Worm (Caenorhabditis elegans) whole organism, late embryonic: Measurements from ENCODE around the gene bud-13.

Experiments used
- C38D4.7 ChIP-seq: fragments of 200-800 bp; sonication (Bioruptor generic); optimal IDR thresholded peaks from 2 replicates; lab custom pipeline; 2018; ENCODE audit warnings: mild to moderate bottlenecking, missing genetic modification characterization, moderate library complexity, missing compliant biosample characterization
- F13H6.1 ChIP-seq: sonication (generic microtip); optimal IDR thresholded peaks from 2 replicates; lab custom pipeline; 2016; ENCODE audit warnings: missing genetic modification characterization, missing compliant biosample characterization
- T23F11.4 ChIP-seq: fragments of 200-800 bp; sonication (Bioruptor generic); optimal IDR thresholded peaks from 2 replicates; lab custom pipeline; 2018; ENCODE audit warnings: mild to moderate bottlenecking, missing genetic modification characterization, missing compliant biosample characterization
- Y22D7AL.16 ChIP-seq: sonication (generic microtip); optimal IDR thresholded peaks from 2 replicates; lab custom pipeline; 2016; ENCODE audit warnings: missing genetic modification characterization, missing compliant biosample characterization
- ahr-1 ChIP-seq: sonication (generic microtip); optimal IDR thresholded peaks from 2 replicates; lab custom pipeline; 2016; ENCODE audit warnings: missing genetic modification characterization, missing compliant biosample characterization
- ceh-14 ChIP-seq: sonication (generic microtip); optimal IDR thresholded peaks from 2 replicates; lab custom pipeline; 2016; ENCODE audit warnings: missing genotype, missing genetic modification characterization, missing compliant biosample characterization
- ceh-18 ChIP-seq: sonication (generic microtip); optimal IDR thresholded peaks from 2 replicates; lab custom pipeline; 2016; ENCODE audit warnings: missing genetic modification characterization, missing compliant biosample characterization
- ceh-19 ChIP-seq: fragments of 200-800 bp; sonication (Bioruptor generic); optimal IDR thresholded peaks from 2 replicates; lab custom pipeline; 2018; ENCODE audit warnings: mild to moderate bottlenecking, missing genetic modification characterization, missing compliant biosample characterization
- ceh-2 ChIP-seq: sonication (generic microtip); optimal IDR thresholded peaks from 2 replicates; lab custom pipeline; 2016; ENCODE audit warnings: missing genotype, missing genetic modification characterization, missing compliant biosample characterization
- ceh-22 ChIP-seq: sonication (generic microtip); optimal IDR thresholded peaks from 2 replicates; lab custom pipeline; 2017; ENCODE audit warnings: missing biosample characterization, missing genetic modification characterization
- ceh-24 ChIP-seq: sonication (generic microtip); optimal IDR thresholded peaks from 2 replicates; lab custom pipeline; 2016; ENCODE audit warnings: mild to moderate bottlenecking, missing genetic modification characterization, missing compliant biosample characterization
- ceh-31 ChIP-seq: sonication (generic microtip); optimal IDR thresholded peaks from 2 replicates; lab custom pipeline; 2016; ENCODE audit warnings: missing genetic modification characterization, missing compliant biosample characterization
- ceh-48 ChIP-seq: sonication (generic microtip); optimal IDR thresholded peaks from 2 replicates; lab custom pipeline; 2016; ENCODE audit warnings: missing genetic modification characterization, inconsistent platforms, missing compliant biosample characterization
- ceh-9 ChIP-seq: sonication (generic microtip); optimal IDR thresholded peaks from 2 replicates; lab custom pipeline; 2016; ENCODE audit warnings: mild to moderate bottlenecking, missing genetic modification characterization, inconsistent platforms, missing compliant biosample characterization
- dve-1 ChIP-seq: sonication (generic microtip); optimal IDR thresholded peaks from 2 replicates; lab custom pipeline; 2017; ENCODE audit warnings: antibody characterized with exemption, mild to moderate bottlenecking, missing genetic modification characterization, missing compliant biosample characterization
- elt-2 ChIP-seq: sonication (generic microtip); optimal IDR thresholded peaks from 2 replicates; lab custom pipeline; 2016; ENCODE audit warnings: missing genetic modification reagents, missing genetic modification characterization, missing compliant biosample characterization
- ets-4 ChIP-seq: sonication (generic microtip); optimal IDR thresholded peaks from 2 replicates; lab custom pipeline; 2016; ENCODE audit warnings: missing genetic modification characterization, missing compliant biosample characterization
- fax-1 ChIP-seq: sonication (generic microtip); optimal IDR thresholded peaks from 2 replicates; lab custom pipeline; 2016; ENCODE audit warnings: missing genotype, missing genetic modification characterization, missing compliant biosample characterization
- fkh-6 ChIP-seq: sonication (generic microtip); optimal IDR thresholded peaks from 2 replicates; lab custom pipeline; 2016; ENCODE audit warnings: missing genetic modification characterization, missing compliant biosample characterization
- hlh-13 ChIP-seq: fragments of 200-800 bp; sonication (Bioruptor generic); optimal IDR thresholded peaks from 2 replicates; lab custom pipeline; 2018; ENCODE audit warnings: mild to moderate bottlenecking, missing genetic modification characterization, missing compliant biosample characterization
- hlh-15 ChIP-seq: sonication (generic microtip); optimal IDR thresholded peaks from 2 replicates; lab custom pipeline; 2016; ENCODE audit warnings: missing genetic modification characterization, missing compliant biosample characterization
- hlh-6 ChIP-seq: sonication (generic microtip); optimal IDR thresholded peaks from 2 replicates; lab custom pipeline; 2016; ENCODE audit warnings: missing genotype, missing genetic modification characterization, missing compliant biosample characterization
- hlh-8 ChIP-seq: sonication (generic microtip); optimal IDR thresholded peaks from 2 replicates; lab custom pipeline; 2016; ENCODE audit warnings: missing genotype, missing genetic modification characterization, missing compliant biosample characterization
- lim-6 ChIP-seq: sonication (generic microtip); optimal IDR thresholded peaks from 2 replicates; lab custom pipeline; 2016; ENCODE audit warnings: missing genetic modification characterization, missing compliant biosample characterization
- mec-3 ChIP-seq: sonication (generic microtip); optimal IDR thresholded peaks from 2 replicates; lab custom pipeline; 2016; ENCODE audit warnings: borderline replicate concordance, missing genetic modification characterization, missing compliant biosample characterization
- nfya-1 ChIP-seq: sonication (generic microtip); optimal IDR thresholded peaks from 2 replicates; lab custom pipeline; 2017; ENCODE audit warnings: missing genetic modification characterization, mild to moderate bottlenecking, missing compliant biosample characterization, antibody characterized with exemption, moderate library complexity
- nhr-11 ChIP-seq: fragments of 150-350 bp; optimal IDR thresholded peaks from 2 replicates; lab custom pipeline; 2014; ENCODE audit warnings: missing biosample characterization, missing genetic modification characterization
- npax-4 ChIP-seq: sonication (generic microtip); optimal IDR thresholded peaks from 2 replicates; lab custom pipeline; 2016; ENCODE audit warnings: missing genetic modification characterization, missing compliant biosample characterization
- pag-3 ChIP-seq: sonication (generic microtip); optimal IDR thresholded peaks from 2 replicates; lab custom pipeline; 2016; ENCODE audit warnings: missing compliant biosample characterization, missing genetic modification characterization, borderline replicate concordance
- pat-9 ChIP-seq: fragments of 200-800 bp; sonication (Bioruptor generic); optimal IDR thresholded peaks from 2 replicates; lab custom pipeline; 2018; ENCODE audit warnings: mild to moderate bottlenecking, missing genetic modification characterization, moderate library complexity, missing compliant biosample characterization
- pax-1 ChIP-seq: fragments of 150-350 bp; optimal IDR thresholded peaks from 2 replicates; lab custom pipeline; 2014; ENCODE audit warnings: missing biosample characterization, missing genetic modification characterization
- pqm-1 ChIP-seq: sonication (generic microtip); optimal IDR thresholded peaks from 2 replicates; lab custom pipeline; 2016; ENCODE audit warnings: missing genetic modification characterization, missing compliant biosample characterization
- pros-1 ChIP-seq: fragments of 150-350 bp; optimal IDR thresholded peaks from 2 replicates; lab custom pipeline; 2014; ENCODE audit warnings: missing biosample characterization, missing genetic modification reagents, missing genetic modification characterization
- rnt-1 ChIP-seq: sonication (generic microtip); optimal IDR thresholded peaks from 2 replicates; lab custom pipeline; 2016; ENCODE audit warnings: missing genetic modification characterization, missing compliant biosample characterization
- sdc-2 ChIP-seq: sonication (generic microtip); optimal IDR thresholded peaks from 2 replicates; lab custom pipeline; 2016; ENCODE audit warnings: missing genotype, missing genetic modification characterization, missing compliant biosample characterization
- sox-2 ChIP-seq: fragments of 200-800 bp; sonication (Bioruptor generic); IDR thresholded peaks from 2 replicates; pipeline ENCODE4 v1.3.6; 2022; ENCODE audit warnings: missing genetic modification reagents, missing genetic modification characterization, missing compliant biosample characterization
- sox-4 ChIP-seq: sonication (generic microtip); optimal IDR thresholded peaks from 2 replicates; lab custom pipeline; 2017; ENCODE audit warnings: mild to moderate bottlenecking, missing genetic modification characterization, inconsistent platforms, missing compliant biosample characterization
- syd-9 ChIP-seq: sonication (generic microtip); optimal IDR thresholded peaks from 2 replicates; lab custom pipeline; 2016; ENCODE audit warnings: mild to moderate bottlenecking, missing genetic modification characterization, moderate library complexity, missing compliant biosample characterization
- tbx-2 ChIP-seq: sonication (generic microtip); optimal IDR thresholded peaks from 2 replicates; lab custom pipeline; 2016; ENCODE audit warnings: missing genetic modification characterization, missing compliant biosample characterization
- tbx-7 ChIP-seq: sonication (generic microtip); optimal IDR thresholded peaks from 2 replicates; lab custom pipeline; 2016; ENCODE audit warnings: missing genotype, missing genetic modification characterization, missing compliant biosample characterization
- unc-3 ChIP-seq, 2 experiments: fragments of 200-800 bp in 1 of 2; sonication (Bioruptor generic) in 1 of 2; sonication (generic microtip) in 1 of 2; conservative IDR thresholded peaks in 1 of 2; optimal IDR thresholded peaks in 1 of 2; 2 replicates each; pipeline versions ENCODE4 v1.3.6 to Lab custom; 2016 to 2022; ENCODE audit warnings: missing compliant biosample characterization in 2 of 2, missing genetic modification characterization in 2 of 2, missing genetic modification reagents in 1 of 2
- unc-42 ChIP-seq: sonication (generic microtip); optimal IDR thresholded peaks from 2 replicates; lab custom pipeline; 2016; ENCODE audit warnings: missing genotype, missing genetic modification characterization, missing compliant biosample characterization
- unc-55 ChIP-seq: sonication (generic microtip); optimal IDR thresholded peaks from 2 replicates; lab custom pipeline; 2017; ENCODE audit warnings: missing biosample characterization, missing genetic modification reagents, missing genetic modification characterization
- unc-86 ChIP-seq: sonication (generic microtip); optimal IDR thresholded peaks from 2 replicates; lab custom pipeline; 2016; ENCODE audit warnings: missing genetic modification characterization, missing compliant biosample characterization
- zip-5 ChIP-seq: sonication (generic microtip); optimal IDR thresholded peaks from 2 replicates; lab custom pipeline; 2016; ENCODE audit warnings: missing genetic modification characterization, missing compliant biosample characterization

Gene bud-13

ce11 chrIII:8955536-8955935, 12.0 kb downstream of the bud-13 start:
- no peak for TF ChIP-seq F13H6.1 (tag; lab: Kevin White, UChicago)
- no peak for TF ChIP-seq nfya-1
- no peak for TF ChIP-seq rnt-1
- TF ChIP-seq pag-3 (tag; lab: Kevin White, UChicago) = no peak
- no peak for TF ChIP-seq fax-1 (tag; lab: Kevin White, UChicago)
- TF ChIP-seq ceh-19 (GFP tag; lab: Kevin White, UChicago) = no peak
- no peak for TF ChIP-seq ahr-1 (tag; lab: Kevin White, UChicago)

- no peak for TF ChIP-seq ceh-22
- no peak for TF ChIP-seq unc-55
- TF ChIP-seq syd-9 (tag; lab: Kevin White, UChicago) = no peak
Observed at ce11 chrIII:8949147-8949546, 18.4 kb downstream of the bud-13 start.

ce11 chrIII:8946285-8946684, 21.2 kb downstream of the bud-13 start:
- TF ChIP-seq unc-42 (tag; lab: Kevin White, UChicago) (peak; percentile 3), zip-5 (tag; lab: Kevin White, UChicago) (no peak)

- TF ChIP-seq hlh-15 (tag; lab: Kevin White, UChicago) (no peak), ceh-18 (no peak), ceh-14 (no peak), elt-2 (tag; lab: Kevin White, UChicago) (no peak), pros-1 (tag; lab: Kevin White, UChicago) (no peak), unc-3 (GFP tag; conservative IDR thresholded peaks at IDR 0.05; lab: Robert Waterston, UW) (no peak), unc-3 (tag; optimal IDR thresholded peaks at IDR 0.05; lab: Kevin White, UChicago) (no peak), mec-3 (tag; lab: Kevin White, UChicago) (no peak), fax-1 (tag; lab: Kevin White, UChicago) (no peak), pat-9 (no peak), ceh-31 (no peak), ets-4 (tag; lab: Kevin White, UChicago) (no peak), C38D4.7 (no peak), dve-1 (tag; lab: Kevin White, UChicago) (no peak), unc-86 (tag; lab: Kevin White, UChicago) (no peak), tbx-2 (tag; lab: Kevin White, UChicago) (no peak), ceh-2 (tag; lab: Kevin White, UChicago) (no peak), hlh-13 (no peak), T23F11.4 (GFP tag; lab: Kevin White, UChicago) (no peak)
Observed at ce11 chrIII:8944357-8944756, 23.2 kb downstream of the bud-13 start, which contains the start of gene dhrr-1. Gene dhrr-1, plus strand, starts transcription at chrIII:8944657.

ce11 chrIII:8937571-8937970, 30.0 kb downstream of the bud-13 start:
- TF ChIP-seq tbx-2 (tag; lab: Kevin White, UChicago) (peak; percentile 93), pqm-1 (tag; lab: Kevin White, UChicago) (peak; percentile 73), ceh-48 (tag; lab: Kevin White, UChicago) (peak; percentile 82), npax-4 (tag; lab: Kevin White, UChicago) (peak; percentile 82), Y22D7AL.16 (tag; lab: Kevin White, UChicago) (peak; percentile 82), ceh-14 (peak; percentile 91), pax-1 (tag; lab: Kevin White, UChicago) (no peak), sox-2 (GFP tag; lab: Robert Waterston, UW) (peak; percentile 76), nhr-11 (tag; lab: Kevin White, UChicago) (no peak), unc-55 (no peak), nfya-1 (peak; percentile 70), ceh-19 (GFP tag; lab: Kevin White, UChicago) (peak; percentile 95), fkh-6 (tag; lab: Kevin White, UChicago) (peak; percentile 93), syd-9 (tag; lab: Kevin White, UChicago) (peak; percentile 91), sox-4 (tag; lab: Kevin White, UChicago) (peak; percentile 89), ceh-9 (tag; lab: Kevin White, UChicago) (peak; percentile 66), unc-86 (tag; lab: Kevin White, UChicago) (peak; percentile 91), pag-3 (tag; lab: Kevin White, UChicago) (no peak), hlh-13 (peak; percentile 88), ceh-2 (tag; lab: Kevin White, UChicago) (peak; percentile 86), sdc-2 (peak; percentile 78), lim-6 (peak; percentile 75), hlh-8 (tag; lab: Kevin White, UChicago) (peak; percentile 73), hlh-6 (peak; percentile 96), tbx-7 (tag; lab: Kevin White, UChicago) (peak; percentile 59), ceh-24 (tag; lab: Kevin White, UChicago) (peak; percentile 85)
